Worm (Caenorhabditis elegans) whole organism, young adult: Measurements from ENCODE around the gene mboa-4.
A peak's percentile ranks its signal among the peaks of the same experiment; 100 is the strongest.

ENCODE experiments used
- B0261.1 ChIP-seq: sonication (generic microtip); optimal IDR thresholded peaks from 2 replicates; lab custom pipeline; 2016; ENCODE audit warnings: mild to moderate bottlenecking, missing genetic modification characterization, moderate library complexity, missing compliant biosample characterization
- F33H1.4 ChIP-seq: fragments of 200-800 bp; sonication (Bioruptor generic); IDR thresholded peaks from 2 replicates; pipeline ENCODE4 v1.3.6; 2022; ENCODE audit warnings: missing genetic modification reagents, missing genetic modification characterization, missing compliant biosample characterization
- F55B11.4 ChIP-seq: sonication (generic microtip); optimal IDR thresholded peaks from 2 replicates; lab custom pipeline; 2016; ENCODE audit warnings: missing compliant biosample characterization, missing genetic modification characterization, borderline replicate concordance; ENCODE audit not compliant: insufficient read depth
- F57A8.1 ChIP-seq: fragments of 200-800 bp; sonication (Bioruptor generic); optimal IDR thresholded peaks from 2 replicates; lab custom pipeline; 2018; ENCODE audit warnings: mild to moderate bottlenecking, missing genetic modification characterization, moderate library complexity, missing compliant biosample characterization
- F57C9.4 ChIP-seq: sonication (generic microtip); optimal IDR thresholded peaks from 2 replicates; lab custom pipeline; 2017; ENCODE audit warnings: mild to moderate bottlenecking, missing genetic modification characterization, missing compliant biosample characterization
- T26A5.8 ChIP-seq: sonication (generic microtip); optimal IDR thresholded peaks from 2 replicates; lab custom pipeline; 2016; ENCODE audit warnings: missing genetic modification characterization, missing compliant biosample characterization
- Y56A3A.18 ChIP-seq: fragments of 200-800 bp; sonication (Bioruptor generic); IDR thresholded peaks from 2 replicates; pipeline ENCODE4 v1.3.6; 2022; ENCODE audit warnings: missing genetic modification reagents, missing genetic modification characterization, missing compliant biosample characterization
- Y95B8A.8 ChIP-seq: fragments of 200-800 bp; sonication (Bioruptor generic); IDR thresholded peaks from 2 replicates; pipeline ENCODE4 v1.3.6; 2022; ENCODE audit warnings: missing genetic modification reagents, missing genetic modification characterization, missing compliant biosample characterization
- ZK185.1 ChIP-seq: sonication (generic microtip); optimal IDR thresholded peaks from 2 replicates; lab custom pipeline; 2016; ENCODE audit warnings: mild to moderate bottlenecking, missing genetic modification characterization, missing compliant biosample characterization; ENCODE audit not compliant: poor library complexity, severe bottlenecking
- akir-1 ChIP-seq: fragments of 200-800 bp; sonication (Bioruptor generic); optimal IDR thresholded peaks from 2 replicates; lab custom pipeline; 2018; ENCODE audit warnings: mild to moderate bottlenecking, missing genetic modification characterization, moderate library complexity, missing compliant biosample characterization
- aptf-2 ChIP-seq: fragments of 200-800 bp; sonication (Bioruptor generic); conservative IDR thresholded peaks from 2 replicates; pipeline ENCODE4 v1.3.6; 2022; ENCODE audit warnings: missing genetic modification reagents, missing genetic modification characterization, missing compliant biosample characterization
- aptf-3 ChIP-seq: fragments of 200-800 bp; sonication (Bioruptor generic); IDR thresholded peaks from 2 replicates; pipeline ENCODE4 v1.3.6; 2022; ENCODE audit warnings: missing genetic modification characterization, missing compliant biosample characterization
- atf-7 ChIP-seq: sonication (generic microtip); optimal IDR thresholded peaks from 2 replicates; lab custom pipeline; 2017; ENCODE audit warnings: mild to moderate bottlenecking, missing genetic modification characterization, missing compliant biosample characterization
- attf-3 ChIP-seq: fragments of 200-800 bp; sonication (Bioruptor generic); conservative IDR thresholded peaks from 2 replicates; pipeline ENCODE4 v1.3.6; 2022; ENCODE audit warnings: missing genetic modification reagents, missing genetic modification characterization, missing compliant biosample characterization
- attf-6 ChIP-seq: fragments of 200-800 bp; sonication (Bioruptor generic); IDR thresholded peaks from 2 replicates; pipeline ENCODE4 v1.3.6; 2022; ENCODE audit warnings: missing genetic modification reagents, missing genetic modification characterization, missing compliant biosample characterization
- bed-1 ChIP-seq: fragments of 200-800 bp; sonication (Bioruptor generic); IDR thresholded peaks from 2 replicates; pipeline ENCODE4 v1.3.6; 2022; ENCODE audit warnings: missing genetic modification reagents, missing genetic modification characterization, missing compliant biosample characterization
- ccch-3 ChIP-seq: fragments of 200-800 bp; sonication (Bioruptor generic); optimal IDR thresholded peaks from 2 replicates; lab custom pipeline; 2018; ENCODE audit warnings: mild to moderate bottlenecking, missing genetic modification characterization, missing compliant biosample characterization
- ceh-27 ChIP-seq: fragments of 200-800 bp; sonication (Bioruptor generic); optimal IDR thresholded peaks from 2 replicates; lab custom pipeline; 2018; ENCODE audit warnings: mild to moderate bottlenecking, missing genetic modification characterization, moderate library complexity, missing compliant biosample characterization
- ceh-58 ChIP-seq: fragments of 200-800 bp; sonication (Bioruptor generic); IDR thresholded peaks from 2 replicates; pipeline ENCODE4 v1.3.6; 2022; ENCODE audit warnings: missing genetic modification characterization, missing compliant biosample characterization
- die-1 ChIP-seq: sonication (generic microtip); optimal IDR thresholded peaks from 2 replicates; lab custom pipeline; 2016; ENCODE audit warnings: missing genotype, mild to moderate bottlenecking, missing genetic modification characterization, missing compliant biosample characterization
- dox-1 ChIP-seq: fragments of 200-800 bp; sonication (Bioruptor generic); IDR thresholded peaks from 2 replicates; pipeline ENCODE4 v1.3.6; 2022; ENCODE audit warnings: missing genetic modification reagents, missing genetic modification characterization, missing compliant biosample characterization
- hmg-1.2 ChIP-seq: fragments of 200-800 bp; sonication (Bioruptor generic); IDR thresholded peaks from 2 replicates; pipeline ENCODE4 v1.3.6; 2022; ENCODE audit warnings: missing genetic modification reagents, missing genetic modification characterization, missing compliant biosample characterization
- hrde-1 ChIP-seq: sonication (generic microtip); optimal IDR thresholded peaks from 2 replicates; lab custom pipeline; 2016; ENCODE audit warnings: missing genetic modification characterization, mild to moderate bottlenecking, missing compliant biosample characterization, moderate library complexity, missing genotype, missing genetic modification reagents, borderline replicate concordance
- lag-1 ChIP-seq: fragments of 200-800 bp; sonication (Bioruptor generic); IDR thresholded peaks from 2 replicates; pipeline ENCODE4 v1.3.6; 2022; ENCODE audit warnings: missing genetic modification reagents, missing genetic modification characterization, missing compliant biosample characterization
- lin-35 ChIP-seq, 3 experiments: fragments of 150-350 bp in 2 of 3; sonication (generic microtip) in 1 of 3; optimal IDR thresholded peaks; 2 replicates each; lab custom pipeline; 2014 to 2018; ENCODE audit warnings: missing biosample characterization in 3 of 3, missing genetic modification characterization in 3 of 3, missing genetic modification reagents in 3 of 3
- lin-54 ChIP-seq: fragments of 200-800 bp; sonication (Bioruptor generic); optimal IDR thresholded peaks from 2 replicates; lab custom pipeline; 2018; ENCODE audit warnings: mild to moderate bottlenecking, missing genetic modification characterization, missing compliant biosample characterization
- mcd-1 ChIP-seq: fragments of 200-800 bp; sonication (Bioruptor generic); IDR thresholded peaks from 2 replicates; pipeline ENCODE4 v1.3.6; 2022; ENCODE audit warnings: missing genetic modification reagents, missing genetic modification characterization, missing compliant biosample characterization
- repo-1 ChIP-seq: sonication (generic microtip); optimal IDR thresholded peaks from 2 replicates; lab custom pipeline; 2017; ENCODE audit warnings: mild to moderate bottlenecking, missing genetic modification characterization, missing compliant biosample characterization
- tlf-1 ChIP-seq: fragments of 200-800 bp; sonication (Bioruptor generic); optimal IDR thresholded peaks from 2 replicates; lab custom pipeline; 2018; ENCODE audit warnings: mild to moderate bottlenecking, missing genetic modification characterization, missing compliant biosample characterization
- xnd-1 ChIP-seq: sonication (generic microtip); optimal IDR thresholded peaks from 2 replicates; lab custom pipeline; 2016; ENCODE audit warnings: missing genotype, missing genetic modification reagents, missing genetic modification characterization, missing compliant biosample characterization
- ztf-18 ChIP-seq: sonication (generic microtip); optimal IDR thresholded peaks from 2 replicates; lab custom pipeline; 2016; ENCODE audit warnings: missing genotype, mild to moderate bottlenecking, missing genetic modification characterization, missing compliant biosample characterization
- ztf-25 ChIP-seq: fragments of 200-800 bp; sonication (Bioruptor generic); IDR thresholded peaks from 2 replicates; pipeline ENCODE4 v1.3.6; 2022; ENCODE audit warnings: missing genetic modification reagents, missing genetic modification characterization, missing compliant biosample characterization

mboa-4 gene

ce11 chrIV:11179123-11179740 is 19.4 kb upstream of the mboa-4 start, which contains the start of gene cpt-2 (continued):
- peak; percentile 58; the same call in 1 of the 2 replicates for TF ChIP-seq Y56A3A.18 (GFP tag; lab: Robert Waterston, UW)
- peak; percentile 71 for TF ChIP-seq tlf-1
- peak; percentile 77 for TF ChIP-seq F33H1.4 (GFP tag; lab: Robert Waterston, UW)
- TF ChIP-seq Y95B8A.8 (GFP tag; lab: Robert Waterston, UW): peak; percentile 79; the same call in 1 of the 2 replicates
- TF ChIP-seq, all 124 proteins: peak for 68; not testable (repeated sequence) for 56

ce11 chrIV:11178495-11178894 is 18.7 kb upstream of the mboa-4 start, which contains the start of gene C08F8.9:
TSS of gene C08F8.9 (minus strand) at chrIV:11178595.
- no peak for TF ChIP-seq attf-6 (GFP tag; lab: Robert Waterston, UW)
- TF ChIP-seq ZK185.1 (tag; lab: Kevin White, UChicago): no peak
- TF ChIP-seq xnd-1: no peak
- no peak for TF ChIP-seq F55B11.4
- TF ChIP-seq B0261.1 (tag; lab: Kevin White, UChicago): no peak
- no peak for TF ChIP-seq ztf-25
- no peak for TF ChIP-seq aptf-3 (GFP tag; lab: Robert Waterston, UW)

ce11 chrIV:11176967-11177366 is 17.2 kb upstream of the mboa-4 start, which contains the start of gene rap-3:
TSS of gene rap-3 (plus strand) at chrIV:11177267.
- TF ChIP-seq F57A8.1: no peak
- TF ChIP-seq, all 124 proteins: peak for 0

- TF ChIP-seq atf-7 (tag; lab: Kevin White, UChicago) (no peak), Y56A3A.18 (GFP tag; lab: Robert Waterston, UW) (no peak), lin-35 (GFP tag; optimal IDR thresholded peaks at IDR 0.05; lab: Kevin White, UChicago) (no peak), ceh-27 (GFP tag; lab: Kevin White, UChicago) (no peak), lin-54 (GFP tag; lab: Kevin White, UChicago) (no peak), aptf-2 (GFP tag; lab: Robert Waterston, UW) (no peak), hmg-1.2 (GFP tag; lab: Robert Waterston, UW) (no peak), T26A5.8 (tag; lab: Kevin White, UChicago) (no peak), dox-1 (GFP tag; lab: Robert Waterston, UW) (no peak), F57C9.4 (tag; lab: Kevin White, UChicago) (no peak), repo-1 (tag; lab: Kevin White, UChicago) (no peak), B0261.1 (tag; lab: Kevin White, UChicago) (no peak)
These were observed 15.0 kb upstream of the mboa-4 start for ce11 chrIV:11174772-11175171.

- no peak for TF ChIP-seq aptf-3 (GFP tag; lab: Robert Waterston, UW)
- no peak for TF ChIP-seq mcd-1 (GFP tag; lab: Robert Waterston, UW)
- TF ChIP-seq ccch-3: no peak
- no peak for TF ChIP-seq die-1 (tag; lab: Kevin White, UChicago)
- TF ChIP-seq hrde-1: no peak
These were observed 9.9 kb upstream of the mboa-4 start, which contains the start of gene nhr-67 for ce11 chrIV:11169652-11170051. TSS of gene nhr-67 (plus strand) at chrIV:11169748.

ce11 chrIV:11164831-11165230 is 5.0 kb upstream of the mboa-4 start, which contains the start of gene C08F8.6:
TSS of gene C08F8.6 (minus strand) at chrIV:11164931.
- TF ChIP-seq ztf-18 (tag; lab: Kevin White, UChicago): no peak
- no peak for TF ChIP-seq mcd-1 (GFP tag; lab: Robert Waterston, UW)
- TF ChIP-seq lag-1 (GFP tag; lab: Robert Waterston, UW): 0 out of 2 replicates have a peak, but pooled peaks have one; percentile 44
- no peak for TF ChIP-seq bed-1 (GFP tag; lab: Robert Waterston, UW)
- no peak for TF ChIP-seq akir-1 (GFP tag; lab: Kevin White, UChicago)
- no peak for TF ChIP-seq attf-3 (GFP tag; lab: Robert Waterston, UW)
- TF ChIP-seq ceh-58: no peak
